Fruit fly (Drosophila melanogaster) Kc167 (cell line): Measurements from ENCODE around the gene bora.

ENCODE experiments used
- Myc ChIP-seq: fragments of >200 bp; optimal IDR thresholded peaks from 2 replicates; lab custom pipeline; 2017; ENCODE audit warnings: missing external identifiers
- Sin3A ChIP-seq: fragments of >200 bp; optimal IDR thresholded peaks from 2 replicates; lab custom pipeline; 2018; ENCODE audit warnings: missing external identifiers
- h ChIP-seq: fragments of >200 bp; optimal IDR thresholded peaks from 3 replicates; lab custom pipeline; 2018; ENCODE audit warnings: missing external identifiers
- insv ChIP-seq: fragments of >200 bp; optimal IDR thresholded peaks from 3 replicates; lab custom pipeline; 2018; ENCODE audit warnings: missing external identifiers
- psq ChIP-seq: fragments of >200 bp; optimal IDR thresholded peaks from 2 replicates; lab custom pipeline; 2017; ENCODE audit warnings: missing external identifiers
- ttk ChIP-seq: sonication (Bioruptor generic); optimal IDR thresholded peaks from 2 replicates; lab custom pipeline; 2017; ENCODE audit warnings: missing external identifiers

Gene bora

dm6 chr3L:18625786-18626185 lies 3.3 kb downstream of the bora start, which contains the start of gene MYPT-75D:
MYPT-75D (plus strand) TSS chr3L:18625959.
- TF ChIP-seq Sin3A (no peak), ttk (lab: Kevin White, UChicago) (no peak), h (no peak), psq (lab: Kevin White, UChicago) (no peak), insv (lab: Kevin White, UChicago) (no peak), Myc (lab: Kevin White, UChicago) (no peak)

- TF ChIP-seq psq (lab: Kevin White, UChicago) (no peak), Myc (lab: Kevin White, UChicago) (no peak), ttk (lab: Kevin White, UChicago) (no peak), h (no peak), Sin3A (no peak), insv (lab: Kevin White, UChicago) (no peak)
These were observed 4.1 kb downstream of the bora start for dm6 chr3L:18626451-18627079.

DNA sequence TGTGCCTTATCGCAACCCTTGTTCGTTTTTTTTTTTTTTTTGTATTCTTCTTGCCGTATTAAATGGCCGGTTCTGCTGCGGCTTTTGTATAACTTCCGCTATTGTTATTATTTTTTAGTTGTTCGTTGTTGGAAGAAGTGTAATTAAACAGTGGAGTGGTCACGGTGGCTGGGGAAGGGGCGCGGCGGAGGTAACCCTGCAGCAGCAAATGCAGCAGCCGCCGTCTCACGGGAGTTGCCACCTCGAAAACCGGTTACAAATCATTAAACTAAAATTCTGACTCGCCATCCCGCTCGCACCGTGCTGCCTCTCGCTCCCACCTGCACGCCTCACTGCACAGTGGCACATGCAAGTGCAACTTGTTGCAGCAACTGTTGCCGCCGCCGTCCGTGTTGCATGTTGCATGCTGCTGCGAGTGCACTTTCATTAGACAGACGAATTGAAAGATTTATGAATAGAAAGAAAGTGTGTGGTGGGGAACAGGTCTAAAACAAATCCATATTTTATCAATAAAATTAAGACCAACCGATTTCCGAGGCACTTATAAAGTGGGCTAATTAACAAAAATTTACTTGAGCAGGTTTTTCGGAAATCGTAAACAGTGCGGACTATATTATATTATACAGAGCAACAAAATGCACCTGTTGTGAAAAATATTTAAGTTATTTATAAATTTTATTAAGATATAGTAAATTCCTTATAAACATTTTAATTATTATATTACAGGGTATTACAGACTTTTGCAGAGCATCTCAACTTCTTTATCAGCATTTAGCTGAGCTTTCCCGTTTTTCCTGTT lies 5.4 kb downstream of the bora start:
- TF ChIP-seq psq (lab: Kevin White, UChicago) = no peak
- TF ChIP-seq insv (lab: Kevin White, UChicago) = no peak
- no peak for TF ChIP-seq h

DNA sequence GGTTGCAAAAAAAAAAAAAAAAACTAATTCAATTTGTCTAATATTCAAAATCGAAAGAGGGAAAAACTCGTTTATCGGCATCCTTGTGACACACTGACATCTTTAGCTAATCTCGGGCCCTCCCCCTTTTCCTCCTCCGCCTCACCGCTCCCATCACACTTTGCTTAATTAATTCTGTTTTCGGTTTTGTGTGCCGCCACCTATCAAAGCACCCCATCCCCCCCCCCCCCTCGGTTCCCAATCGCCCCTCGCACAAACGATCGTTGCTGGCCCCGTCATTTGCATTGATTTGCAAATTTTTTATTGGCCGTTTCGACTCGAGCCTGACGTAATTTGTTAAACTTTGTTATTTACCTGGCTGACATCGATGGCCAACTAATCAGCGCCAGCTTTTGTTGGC lies 6.0 kb downstream of the bora start:
- TF ChIP-seq insv (lab: Kevin White, UChicago) (no peak), ttk (lab: Kevin White, UChicago) (no peak), Sin3A (no peak), h (no peak), psq (lab: Kevin White, UChicago) (no peak), Myc (lab: Kevin White, UChicago) (no peak)

dm6 chr3L:18629874-18630273 lies 7.4 kb downstream of the bora start:
- TF ChIP-seq Myc (lab: Kevin White, UChicago) (no peak), insv (lab: Kevin White, UChicago) (no peak), h (no peak), ttk (lab: Kevin White, UChicago) (no peak), psq (lab: Kevin White, UChicago) (no peak), Sin3A (no peak)

DNA sequence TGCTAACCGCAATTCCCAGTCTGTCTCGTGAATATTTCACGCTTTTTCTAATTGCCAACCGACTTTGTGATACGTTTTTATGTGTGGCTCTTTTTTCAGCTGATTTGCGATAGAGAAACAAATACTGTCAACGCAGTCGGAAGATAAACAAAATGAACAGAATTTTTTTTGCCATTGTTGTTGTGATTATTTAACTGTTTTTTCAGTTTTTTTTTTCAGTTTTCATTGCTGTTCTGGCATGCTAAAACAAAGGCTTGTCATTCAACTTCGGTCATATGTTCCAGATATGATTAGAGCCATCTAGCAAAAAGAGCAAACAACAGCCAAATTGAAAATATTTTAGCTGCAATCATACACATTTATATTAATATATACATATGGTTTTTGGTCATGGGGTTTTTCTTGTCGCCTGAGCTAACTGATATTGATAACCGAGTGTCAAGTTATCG lies 9.7 kb downstream of the bora start:
- no peak for TF ChIP-seq insv (lab: Kevin White, UChicago)
- no peak for TF ChIP-seq Myc (lab: Kevin White, UChicago)
- no peak for TF ChIP-seq ttk (lab: Kevin White, UChicago)
- TF ChIP-seq Sin3A = no peak
- TF ChIP-seq psq (lab: Kevin White, UChicago) = no peak
- TF ChIP-seq h = no peak

dm6 chr3L:18633084-18633483 lies 10.6 kb downstream of the bora start:
- TF ChIP-seq ttk (lab: Kevin White, UChicago) = no peak
- no peak for TF ChIP-seq psq (lab: Kevin White, UChicago)
- TF ChIP-seq h = no peak

dm6 chr3L:18634792-18635471 lies 12.4 kb downstream of the bora start:
- TF ChIP-seq insv (lab: Kevin White, UChicago) (no peak), psq (lab: Kevin White, UChicago) (no peak), h (no peak), Sin3A (no peak), ttk (lab: Kevin White, UChicago) (no peak), Myc (lab: Kevin White, UChicago) (no peak)

DNA sequence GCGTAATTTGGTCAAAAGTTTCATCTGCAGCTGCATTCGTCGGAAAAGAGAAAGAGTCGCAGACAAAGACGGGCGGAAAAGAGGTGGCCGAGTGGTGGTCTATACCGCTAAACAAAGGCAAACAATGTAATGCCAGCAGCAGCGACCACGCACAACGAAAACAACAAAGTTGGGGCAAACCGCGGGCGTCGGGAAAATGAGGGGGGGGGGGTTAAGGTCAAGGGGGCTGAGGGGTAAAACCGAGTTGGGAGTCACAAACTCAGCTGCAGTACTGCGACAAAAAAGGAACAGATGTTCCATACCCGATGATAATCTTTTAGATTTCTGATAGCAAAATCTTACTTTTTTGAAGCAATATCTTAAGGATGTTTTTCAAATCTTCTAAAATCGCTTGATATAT lies 14.3 kb downstream of the bora start:
- TF ChIP-seq psq (lab: Kevin White, UChicago) = no peak
- TF ChIP-seq h = no peak
- no peak for TF ChIP-seq insv (lab: Kevin White, UChicago)
- no peak for TF ChIP-seq ttk (lab: Kevin White, UChicago)
- TF ChIP-seq Sin3A = no peak
- no peak for TF ChIP-seq Myc (lab: Kevin White, UChicago)

DNA sequence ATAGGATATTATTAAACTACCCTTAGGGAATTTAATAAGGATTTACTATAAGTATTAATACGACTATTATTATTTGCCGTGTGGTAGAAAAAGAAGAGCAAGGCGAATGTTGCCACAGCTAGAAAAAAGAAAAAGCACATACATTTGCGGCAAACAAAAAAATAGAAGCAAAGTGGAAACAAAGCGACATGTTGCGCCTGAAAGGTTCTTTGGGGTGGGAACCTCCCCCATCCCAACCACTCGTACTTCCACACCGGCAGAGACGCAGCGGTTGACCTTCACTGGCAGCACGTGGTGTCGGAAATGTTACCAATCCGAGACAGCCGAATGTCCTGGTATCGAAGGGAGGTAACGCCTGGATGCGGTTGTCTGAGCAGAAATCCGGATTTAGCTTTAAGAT lies 14.9 kb downstream of the bora start:
- TF ChIP-seq Sin3A (no peak), insv (lab: Kevin White, UChicago) (no peak), ttk (lab: Kevin White, UChicago) (no peak), h (no peak), psq (lab: Kevin White, UChicago) (no peak)

dm6 chr3L:18638043-18638442 lies 15.6 kb downstream of the bora start:
- no peak for TF ChIP-seq psq (lab: Kevin White, UChicago)
- no peak for TF ChIP-seq Sin3A
- no peak for TF ChIP-seq Myc (lab: Kevin White, UChicago)
- no peak for TF ChIP-seq h
- TF ChIP-seq insv (lab: Kevin White, UChicago) = no peak
- TF ChIP-seq ttk (lab: Kevin White, UChicago) = no peak

DNA sequence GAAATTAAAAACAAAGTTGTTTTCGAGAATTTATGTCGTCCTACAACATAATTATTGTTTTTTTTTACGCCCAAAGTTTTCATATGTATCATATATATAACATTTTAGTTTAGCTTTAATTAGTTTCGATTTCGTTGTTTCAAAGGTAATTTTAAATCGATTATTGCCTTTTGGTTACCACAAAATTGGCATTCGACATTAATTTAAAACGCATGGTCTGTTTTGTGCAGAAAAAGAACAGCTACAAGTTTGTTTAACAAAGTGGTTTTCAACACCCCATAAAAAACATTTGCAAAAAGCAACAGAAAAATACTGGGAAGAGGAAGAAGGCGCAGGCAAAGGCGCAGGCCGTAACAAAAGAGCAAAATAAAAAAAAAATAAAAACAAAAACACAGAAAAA lies 16.0 kb downstream of the bora start:
- TF ChIP-seq insv (lab: Kevin White, UChicago) = no peak
- no peak for TF ChIP-seq Myc (lab: Kevin White, UChicago)
- TF ChIP-seq h = no peak
- TF ChIP-seq Sin3A = no peak
- TF ChIP-seq ttk (lab: Kevin White, UChicago) = no peak
- no peak for TF ChIP-seq psq (lab: Kevin White, UChicago)
